Worm (Caenorhabditis elegans) whole organism, young adult: Measurements from ENCODE around the gene srw-129.

Experiments
- B0019.2 ChIP-seq: fragments of 200-800 bp; sonication (Bioruptor generic); conservative IDR thresholded peaks from 2 replicates; pipeline ENCODE4 v1.3.6; 2022; ENCODE audit warnings: missing genetic modification reagents, missing genetic modification characterization, missing compliant biosample characterization
- F55B11.4 ChIP-seq: sonication (generic microtip); optimal IDR thresholded peaks from 2 replicates; lab custom pipeline; 2016; ENCODE audit warnings: missing compliant biosample characterization, missing genetic modification characterization, borderline replicate concordance; ENCODE audit not compliant: insufficient read depth
- atf-7 ChIP-seq: sonication (generic microtip); optimal IDR thresholded peaks from 2 replicates; lab custom pipeline; 2017; ENCODE audit warnings: mild to moderate bottlenecking, missing genetic modification characterization, missing compliant biosample characterization
- attf-5 ChIP-seq: fragments of 200-800 bp; sonication (Bioruptor generic); optimal IDR thresholded peaks from 2 replicates; lab custom pipeline; 2018; ENCODE audit warnings: mild to moderate bottlenecking, missing genetic modification characterization, missing compliant biosample characterization
- chd-7 ChIP-seq: sonication (generic microtip); optimal IDR thresholded peaks from 2 replicates; lab custom pipeline; 2016; ENCODE audit warnings: mild to moderate bottlenecking, missing genetic modification characterization, moderate library complexity, missing compliant biosample characterization
- snpc-4 ChIP-seq, 5 experiments: fragments of 150-350 bp in 1 of 5; sonication (generic microtip) in 4 of 5; optimal IDR thresholded peaks; 2 replicates each; lab custom pipeline; 2014 to 2018; ENCODE audit warnings: missing genetic modification characterization in 5 of 5, missing biosample characterization in 3 of 5, antibody characterized with exemption in 2 of 5, mild to moderate bottlenecking in 2 of 5, missing compliant biosample characterization in 2 of 5, missing genotype in 2 of 5, moderate library complexity in 2 of 5, missing genetic modification reagents in 1 of 5

- TF ChIP-seq attf-5 (GFP tag; lab: Kevin White, UChicago), result no peak
- no peak for TF ChIP-seq snpc-4 (GFP tag; optimal IDR thresholded peaks at IDR 0.05; lab: Kevin White, UChicago)
- no peak for TF ChIP-seq snpc-4 (tag; optimal IDR thresholded peaks at IDR 0.05; lab: Kevin White, UChicago)
- TF ChIP-seq F55B11.4 (tag; lab: Kevin White, UChicago), result no peak
- no peak for TF ChIP-seq B0019.2
- no peak for TF ChIP-seq chd-7 (tag; lab: Kevin White, UChicago)
- no peak for TF ChIP-seq atf-7 (tag; lab: Kevin White, UChicago)
Measured at ce11 chrV:2987407-2987806, 15.7 kb downstream of the srw-129 start, which contains the start of gene srh-85.
